Worm (Caenorhabditis elegans): ENCODE results near the gene mcm-3.

- TF ChIP-seq ama-1 (optimal IDR thresholded peaks at IDR 0.05) (no peak), aha-1 (tag; optimal IDR thresholded peaks at IDR 0.05) (no peak), zip-4 (GFP tag; optimal IDR thresholded peaks at IDR 0.05) (no peak), xbp-1 (tag; optimal IDR thresholded peaks at IDR 0.05) (no peak), zag-1 (tag; optimal IDR thresholded peaks at IDR 0.05) (no peak), ceh-82 (tag; optimal IDR thresholded peaks at IDR 0.05) (no peak), nhr-11 (tag; optimal IDR thresholded peaks at IDR 0.05) (no peak), ceh-90 (tag; optimal IDR thresholded peaks at IDR 0.05) (no peak), skn-1 (tag; optimal IDR thresholded peaks at IDR 0.05) (no peak), egl-27 (tag; optimal IDR thresholded peaks at IDR 0.05) (no peak), fos-1 (tag; optimal IDR thresholded peaks at IDR 0.05) (no peak), lsy-2 (tag; optimal IDR thresholded peaks at IDR 0.05) (no peak), fkh-8 (tag; optimal IDR thresholded peaks at IDR 0.05) (no peak)
Measured at ce11 chrV:15087207-15087706, 27.9 kb upstream of the mcm-3 start, which contains the start of the genes C01G10.15 and C01G10.6.

All from whole organism, L1 larva.